Fruit fly (Drosophila melanogaster) whole organism, embryonic: ENCODE data around the gene CG31468.

ENCODE experiments used
- CG10274 ChIP-seq: fragments of 200-800 bp; sonication (Bioruptor generic); optimal IDR thresholded peaks from 3 replicates; lab custom pipeline; 2017; ENCODE audit warnings: missing biosample characterization, mild to moderate bottlenecking, missing genetic modification characterization
- CG10431 ChIP-seq: fragments of 200-800 bp; sonication (Bioruptor generic); optimal IDR thresholded peaks from 3 replicates; lab custom pipeline; 2018; ENCODE audit warnings: missing biosample characterization, mild to moderate bottlenecking, missing genetic modification characterization
- CG12155 ChIP-seq: fragments of 200-800 bp; sonication (Bioruptor generic); optimal IDR thresholded peaks from 3 replicates; lab custom pipeline; 2016; ENCODE audit warnings: missing biosample characterization, missing genetic modification characterization
- CG12299 ChIP-seq: fragments of 200-800 bp; sonication (Bioruptor generic); optimal IDR thresholded peaks from 2 replicates; lab custom pipeline; 2018; ENCODE audit warnings: missing biosample characterization, mild to moderate bottlenecking, missing genetic modification characterization
- CG1233 ChIP-seq: fragments of 200-800 bp; sonication (Bioruptor generic); optimal IDR thresholded peaks from 4 replicates; lab custom pipeline; 2018; ENCODE audit warnings: missing biosample characterization, mild to moderate bottlenecking, missing genetic modification characterization
- CG13424 ChIP-seq: fragments of 200-800 bp; sonication (Bioruptor generic); optimal IDR thresholded peaks from 2 replicates; lab custom pipeline; 2019; ENCODE audit warnings: missing biosample characterization, mild to moderate bottlenecking, missing genetic modification characterization, moderate library complexity
- CG14014 ChIP-seq: fragments of 200-800 bp; sonication (Bioruptor generic); IDR thresholded peaks from 2 replicates; pipeline ENCODE4 v1.3.6; 2022; ENCODE audit warnings: missing biosample characterization, missing genetic modification characterization
- CG17186 ChIP-seq: fragments of 200-800 bp; sonication (Bioruptor generic); optimal IDR thresholded peaks from 3 replicates; lab custom pipeline; 2017; ENCODE audit warnings: missing biosample characterization, missing genetic modification reagents, missing genetic modification characterization
- CG18476 ChIP-seq: fragments of 200-800 bp; sonication (Bioruptor generic); optimal IDR thresholded peaks from 2 replicates; lab custom pipeline; 2016; ENCODE audit warnings: missing biosample characterization, mild to moderate bottlenecking, missing genetic modification characterization
- CG2202 ChIP-seq: fragments of 200-800 bp; sonication (Bioruptor generic); optimal IDR thresholded peaks from 2 replicates; lab custom pipeline; 2018; ENCODE audit warnings: missing biosample characterization, mild to moderate bottlenecking, missing genetic modification characterization
- CG4820 ChIP-seq: fragments of 200-800 bp; sonication (Bioruptor generic); optimal IDR thresholded peaks from 3 replicates; lab custom pipeline; 2016; ENCODE audit warnings: missing biosample characterization, missing genetic modification characterization
- CG5953 ChIP-seq: fragments of 200-800 bp; sonication (Bioruptor generic); IDR thresholded peaks from 2 replicates; pipeline ENCODE4 v1.3.6; 2022; ENCODE audit warnings: missing biosample characterization, missing genetic modification characterization
- CG6854 ChIP-seq: fragments of 200-800 bp; sonication (Bioruptor generic); optimal IDR thresholded peaks from 3 replicates; lab custom pipeline; 2017; ENCODE audit warnings: missing biosample characterization, mild to moderate bottlenecking, missing genetic modification characterization
- CG7357 ChIP-seq: fragments of 200-800 bp; sonication (Bioruptor generic); IDR thresholded peaks from 3 replicates; pipeline ENCODE4 v1.3.6; 2022; ENCODE audit warnings: missing biosample characterization, missing genetic modification characterization
- CG8281 ChIP-seq: fragments of 200-800 bp; sonication (Bioruptor generic); optimal IDR thresholded peaks from 2 replicates; lab custom pipeline; 2018; ENCODE audit warnings: missing biosample characterization, mild to moderate bottlenecking, missing genetic modification characterization, moderate library complexity
- D19B ChIP-seq: fragments of 200-800 bp; sonication (Bioruptor generic); optimal IDR thresholded peaks from 2 replicates; lab custom pipeline; 2017; ENCODE audit warnings: missing biosample characterization, mild to moderate bottlenecking, missing genetic modification characterization
- Dref ChIP-seq: fragments of 200-800 bp; sonication (Bioruptor generic); IDR thresholded peaks from 2 replicates; pipeline ENCODE4 v1.3.6; 2022; ENCODE audit warnings: missing biosample characterization, missing genetic modification characterization
- Hey ChIP-seq: fragments of 200-800 bp; sonication (Bioruptor generic); optimal IDR thresholded peaks from 3 replicates; lab custom pipeline; 2018; ENCODE audit warnings: missing biosample characterization, mild to moderate bottlenecking, missing genetic modification characterization
- Hr51 ChIP-seq, 2 experiments: fragments of 200-800 bp; sonication (Bioruptor generic); optimal IDR thresholded peaks; 2 replicates in 1 of 2; 3 replicates in 1 of 2; lab custom pipeline; 2016 to 2018; ENCODE audit warnings: missing biosample characterization in 2 of 2, missing genetic modification characterization in 2 of 2, mild to moderate bottlenecking in 1 of 2, moderate library complexity in 1 of 2
- Lhr ChIP-seq: fragments of 200-800 bp; sonication (Bioruptor generic); optimal IDR thresholded peaks from 3 replicates; lab custom pipeline; 2017; ENCODE audit warnings: mild to moderate bottlenecking, missing biosample characterization, missing genetic modification reagents, missing genetic modification characterization
- Lim3 ChIP-seq: fragments of 200-800 bp; sonication (Bioruptor generic); IDR thresholded peaks from 2 replicates; pipeline ENCODE4 v1.3.6; 2022; ENCODE audit warnings: missing biosample characterization, missing genetic modification characterization
- Mes4 ChIP-seq: fragments of 200-800 bp; sonication (Bioruptor generic); optimal IDR thresholded peaks from 2 replicates; lab custom pipeline; 2016; ENCODE audit warnings: missing biosample characterization, missing genetic modification characterization
- Scr ChIP-seq: fragments of 200-800 bp; sonication (Bioruptor generic); IDR thresholded peaks from 2 replicates; pipeline ENCODE4 v1.3.6; 2022; ENCODE audit warnings: missing biosample characterization, missing genetic modification characterization; ENCODE audit not compliant: partially characterized antibody
- Six4 ChIP-seq: fragments of 200-800 bp; sonication (Bioruptor generic); optimal IDR thresholded peaks from 2 replicates; lab custom pipeline; 2016; ENCODE audit warnings: missing biosample characterization, missing genetic modification characterization
- Sry-β ChIP-seq: fragments of 200-800 bp; sonication (Bioruptor generic); optimal IDR thresholded peaks from 2 replicates; lab custom pipeline; 2018; ENCODE audit warnings: missing biosample characterization, mild to moderate bottlenecking, missing genetic modification characterization, moderate library complexity
- Usf ChIP-seq: fragments of 200-800 bp; sonication (Bioruptor generic); optimal IDR thresholded peaks from 2 replicates; lab custom pipeline; 2017; ENCODE audit warnings: missing genotype, missing biosample characterization, missing genetic modification characterization
- Xbp1 ChIP-seq: fragments of 200-800 bp; sonication (Bioruptor generic); optimal IDR thresholded peaks from 3 replicates; lab custom pipeline; 2016; ENCODE audit warnings: missing biosample characterization, mild to moderate bottlenecking, missing genetic modification characterization
- bcd ChIP-seq: fragments of 200-800 bp; sonication (Bioruptor generic); optimal IDR thresholded peaks from 2 replicates; lab custom pipeline; 2017; ENCODE audit warnings: missing biosample characterization, mild to moderate bottlenecking, missing genetic modification characterization
- bowl ChIP-seq: fragments of 200-800 bp; sonication (Bioruptor generic); IDR thresholded peaks from 2 replicates; pipeline ENCODE4 v1.3.6; 2022; ENCODE audit warnings: missing biosample characterization, missing genetic modification characterization
- btn ChIP-seq: fragments of 200-800 bp; sonication (Bioruptor generic); optimal IDR thresholded peaks from 2 replicates; lab custom pipeline; 2016; ENCODE audit warnings: missing biosample characterization, missing genetic modification characterization
- chif ChIP-seq, 2 experiments: fragments of 200-800 bp; sonication (Bioruptor generic); optimal IDR thresholded peaks; 3 replicates each; lab custom pipeline; 2016; ENCODE audit warnings: missing biosample characterization in 2 of 2, missing genetic modification characterization in 2 of 2
- corto ChIP-seq: fragments of 200-800 bp; sonication (Bioruptor generic); optimal IDR thresholded peaks from 2 replicates; lab custom pipeline; 2016; ENCODE audit warnings: missing biosample characterization, mild to moderate bottlenecking, missing genetic modification characterization, moderate library complexity
- crc ChIP-seq: fragments of 200-800 bp; sonication (Bioruptor generic); optimal IDR thresholded peaks from 2 replicates; lab custom pipeline; 2016; ENCODE audit warnings: missing biosample characterization, missing genetic modification characterization
- danr ChIP-seq: fragments of 200-800 bp; sonication (Bioruptor generic); IDR thresholded peaks from 2 replicates; pipeline ENCODE4 v1.3.6; 2022; ENCODE audit warnings: missing biosample characterization, missing genetic modification characterization
- disco-r ChIP-seq: fragments of 200-800 bp; sonication (Bioruptor generic); optimal IDR thresholded peaks from 2 replicates; lab custom pipeline; 2016; ENCODE audit warnings: missing biosample characterization, missing genetic modification characterization
- ftz-f1 ChIP-seq: fragments of 200-800 bp; sonication (Bioruptor generic); optimal IDR thresholded peaks from 2 replicates; lab custom pipeline; 2016; ENCODE audit warnings: missing biosample characterization, missing genetic modification characterization
- hbn ChIP-seq: fragments of 200-800 bp; sonication (Bioruptor generic); IDR thresholded peaks from 2 replicates; pipeline ENCODE4 v1.3.6; 2022; ENCODE audit warnings: missing biosample characterization, missing genetic modification characterization; ENCODE audit not compliant: partially characterized antibody
- hkb ChIP-seq, 2 experiments: fragments of 200-800 bp in 1 of 2; fragments of >200 bp in 1 of 2; sonication (Bioruptor generic) in 1 of 2; IDR thresholded peaks in 1 of 2; optimal IDR thresholded peaks in 1 of 2; 2 replicates each; pipeline versions ENCODE4 v1.3.6 to Lab custom; 2017 to 2022; ENCODE audit warnings: missing biosample characterization in 1 of 2, missing genetic modification characterization in 1 of 2
- klu ChIP-seq: fragments of 200-800 bp; sonication (Bioruptor generic); IDR thresholded peaks from 2 replicates; pipeline ENCODE4 v1.3.6; 2022; ENCODE audit warnings: missing biosample characterization, missing genetic modification characterization
- nom ChIP-seq: fragments of 200-800 bp; sonication (Bioruptor generic); optimal IDR thresholded peaks from 2 replicates; lab custom pipeline; 2017; ENCODE audit warnings: missing biosample characterization, missing genetic modification characterization, mild to moderate bottlenecking, moderate library complexity, missing genetic modification reagents
- p53 ChIP-seq: fragments of 200-800 bp; sonication (Bioruptor generic); optimal IDR thresholded peaks from 2 replicates; lab custom pipeline; 2016; ENCODE audit warnings: missing biosample characterization, missing genetic modification characterization
- phol ChIP-seq: fragments of 200-800 bp; sonication (Bioruptor generic); optimal IDR thresholded peaks from 3 replicates; lab custom pipeline; 2018; ENCODE audit warnings: missing biosample characterization, mild to moderate bottlenecking, missing genetic modification characterization, moderate library complexity
- pnt ChIP-seq: fragments of 200-800 bp; sonication (Bioruptor generic); optimal IDR thresholded peaks from 3 replicates; lab custom pipeline; 2016; ENCODE audit warnings: missing biosample characterization, missing genetic modification characterization
- shn ChIP-seq: fragments of 200-800 bp; sonication (Bioruptor generic); optimal IDR thresholded peaks from 3 replicates; lab custom pipeline; 2016; ENCODE audit warnings: missing biosample characterization, missing genetic modification characterization
- sim ChIP-seq: fragments of 200-800 bp; sonication (Bioruptor generic); IDR thresholded peaks from 2 replicates; pipeline ENCODE4 v1.3.6; 2022; ENCODE audit warnings: missing biosample characterization, missing genetic modification characterization
- sob ChIP-seq: fragments of 200-800 bp; sonication (Bioruptor generic); IDR thresholded peaks from 2 replicates; pipeline ENCODE4 v1.3.6; 2022; ENCODE audit warnings: missing biosample characterization, missing genetic modification characterization
- unc-4 ChIP-seq: fragments of 200-800 bp; sonication (Bioruptor generic); IDR thresholded peaks from 2 replicates; pipeline ENCODE4 v1.3.6; 2022; ENCODE audit warnings: missing biosample characterization, missing genetic modification characterization; ENCODE audit not compliant: partially characterized antibody
- vfl ChIP-seq: fragments of 200-800 bp; sonication (Bioruptor generic); optimal IDR thresholded peaks from 2 replicates; lab custom pipeline; 2016; ENCODE audit warnings: missing biosample characterization, missing genetic modification characterization

Gene CG31468

DNA sequence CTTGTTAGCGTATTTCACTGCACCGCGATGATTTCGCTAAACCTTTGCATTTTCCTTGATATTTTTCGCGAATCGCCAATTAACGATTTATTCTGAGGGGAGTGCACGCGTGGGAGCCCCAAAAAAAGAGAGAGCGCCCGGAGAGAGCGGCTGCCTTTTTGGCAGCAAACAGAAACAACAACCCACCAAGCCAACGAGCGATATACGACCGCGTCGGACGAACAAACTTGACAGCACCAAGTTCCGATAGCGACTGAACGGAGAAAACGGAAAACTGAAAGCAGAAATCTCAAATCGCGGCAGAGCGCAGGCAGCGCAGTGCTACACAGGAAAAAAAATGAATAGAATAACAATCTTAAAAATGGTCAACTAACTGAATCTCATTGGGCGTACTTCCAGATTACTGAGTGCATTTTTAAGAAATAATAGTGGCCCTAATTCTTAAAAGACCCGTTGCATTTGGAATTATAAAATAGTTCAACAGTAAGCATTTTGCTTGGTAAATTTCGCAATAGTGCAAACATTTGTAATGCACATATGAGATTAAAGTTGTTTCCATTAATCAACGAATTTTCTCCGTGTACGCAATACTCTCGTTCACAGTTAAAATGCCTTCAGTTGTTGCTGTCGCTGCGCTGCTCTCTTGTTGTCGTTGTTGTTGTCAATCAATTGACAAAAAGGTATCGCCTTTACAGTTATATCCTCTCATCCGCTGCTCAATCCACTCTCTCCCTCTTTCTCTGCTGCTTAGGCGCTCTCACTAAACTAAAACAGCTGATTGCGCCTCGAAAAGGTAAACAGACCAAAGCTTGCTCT, 30.5 kb downstream of the CG31468 start, which contains the start of gene CG31145 (continued):
- peak; percentile 98 for TF ChIP-seq Lhr
- TF ChIP-seq ftz-f1 (GFP tag; lab: Kevin White, UChicago), result peak; percentile 90
- no peak for TF ChIP-seq hkb (optimal IDR thresholded peaks at IDR 0.05; lab: Kevin White, UChicago)
- peak; percentile 99 for TF ChIP-seq hkb (GFP tag; IDR thresholded peaks at IDR 0.05; lab: Robert Waterston, UW)
- peak; percentile 96 for TF ChIP-seq Hey (tag; lab: Kevin White, UChicago)
- TF ChIP-seq hbn (GFP tag; lab: Robert Waterston, UW), result no peak; the same call in 1 of the 2 replicates
- TF ChIP-seq pnt, result peak; percentile 99
- peak; percentile 98 for TF ChIP-seq CG5953 (GFP tag; lab: Robert Waterston, UW)
- TF ChIP-seq danr, result peak; percentile 99
- 0 out of 2 replicates have a peak, but pooled peaks have one; percentile 15 for TF ChIP-seq unc-4 (GFP tag; lab: Robert Waterston, UW)
- TF ChIP-seq Six4 (GFP tag; lab: Kevin White, UChicago), result peak; percentile 99
- peak; percentile 97 for TF ChIP-seq CG10274 (GFP tag; lab: Kevin White, UChicago)
- TF ChIP-seq CG18476, result peak; percentile 99
- TF ChIP-seq CG12299 (tag; lab: Kevin White, UChicago), result peak; percentile 99
- TF ChIP-seq Dref (GFP tag; lab: Robert Waterston, UW), result no peak
- TF ChIP-seq Lim3 (GFP tag; lab: Robert Waterston, UW), result peak; percentile 98
- TF ChIP-seq p53, result peak; percentile 98
- peak; percentile 100 for TF ChIP-seq shn (GFP tag; lab: Kevin White, UChicago)
- TF ChIP-seq sim (GFP tag; lab: Robert Waterston, UW), result peak; percentile 96
- peak; percentile 99 for TF ChIP-seq phol (tag; lab: Kevin White, UChicago)
- peak; percentile 99 for TF ChIP-seq klu (GFP tag; lab: Robert Waterston, UW)
- peak; percentile 96 for TF ChIP-seq CG10431
- TF ChIP-seq CG1233 (GFP tag; lab: Kevin White, UChicago), result peak; percentile 99
- TF ChIP-seq D19B, result peak; percentile 97
- TF ChIP-seq CG8281 (tag; lab: Kevin White, UChicago), result peak; percentile 95
- peak; percentile 96 for TF ChIP-seq CG2202 (tag; lab: Kevin White, UChicago)
- TF ChIP-seq crc (GFP tag; lab: Kevin White, UChicago), result peak; percentile 99
- peak; percentile 99 for TF ChIP-seq vfl (GFP tag; lab: Kevin White, UChicago)
- TF ChIP-seq nom (GFP tag; lab: Kevin White, UChicago), result peak; percentile 95
- TF ChIP-seq bowl, result peak; percentile 95
- peak; percentile 99 for TF ChIP-seq sob (GFP tag; lab: Robert Waterston, UW)
- TF ChIP-seq disco-r (GFP tag; lab: Kevin White, UChicago), result peak; percentile 99
- TF ChIP-seq CG12155 (GFP tag; lab: Kevin White, UChicago), result peak; percentile 99
- peak; percentile 99 to 100 for TF ChIP-seq Hr51 (GFP tag; optimal IDR thresholded peaks at IDR 0.05; lab: Kevin White, UChicago)
- TF ChIP-seq Scr (GFP tag; lab: Robert Waterston, UW), result peak; percentile 25
- peak; percentile 100 for TF ChIP-seq Xbp1 (GFP tag; lab: Kevin White, UChicago)
- TF ChIP-seq Sry-β (GFP tag; lab: Kevin White, UChicago), result peak; percentile 73
- TF ChIP-seq CG6854 (GFP tag; lab: Kevin White, UChicago), result peak; percentile 99
- TF ChIP-seq CG4820 (GFP tag; lab: Kevin White, UChicago), result peak; percentile 99
- TF ChIP-seq bcd (GFP tag; lab: Kevin White, UChicago), result peak; percentile 100
- peak; percentile 99 for TF ChIP-seq Usf
- peak; percentile 99 for TF ChIP-seq chif (GFP tag; optimal IDR thresholded peaks at IDR 0.05; lab: Kevin White, UChicago)
- peak; percentile 96 for TF ChIP-seq CG17186 (GFP tag; lab: Kevin White, UChicago)
- peak; percentile 100 for TF ChIP-seq CG13424
- peak; percentile 99 for TF ChIP-seq btn (GFP tag; lab: Kevin White, UChicago)
- peak; percentile 96 for TF ChIP-seq corto
- peak; percentile 99 for TF ChIP-seq Mes4
- peak; percentile 98 for TF ChIP-seq CG7357 (GFP tag; lab: Robert Waterston, UW)
- peak; percentile 99 for TF ChIP-seq CG14014 (GFP tag; lab: Robert Waterston, UW)
